Worm (Caenorhabditis elegans) whole organism, L1 larva: Measurements from ENCODE around the gene bicd-1.

Source experiments
- C16A3.4 ChIP-seq: fragments of 150-350 bp; optimal IDR thresholded peaks from 2 replicates; lab custom pipeline; 2014; ENCODE audit warnings: missing biosample characterization, missing genetic modification characterization
- C34B4.2 ChIP-seq: sonication (generic microtip); optimal IDR thresholded peaks from 2 replicates; lab custom pipeline; 2017; ENCODE audit warnings: mild to moderate bottlenecking, missing genetic modification characterization, missing compliant biosample characterization
- aha-1 ChIP-seq: fragments of 150-350 bp; optimal IDR thresholded peaks from 2 replicates; lab custom pipeline; 2014; ENCODE audit warnings: missing biosample characterization, missing genetic modification characterization
- aly-2 ChIP-seq: fragments of 150-350 bp; optimal IDR thresholded peaks from 2 replicates; lab custom pipeline; 2014; ENCODE audit warnings: missing biosample characterization, missing genetic modification characterization
- ama-1 ChIP-seq: fragments of 150-350 bp; optimal IDR thresholded peaks from 2 replicates; lab custom pipeline; 2014
- blmp-1 ChIP-seq: fragments of 150-350 bp; optimal IDR thresholded peaks from 2 replicates; lab custom pipeline; 2014; ENCODE audit warnings: missing biosample characterization, missing genetic modification characterization
- ceh-63 ChIP-seq: fragments of 200-800 bp; sonication (Bioruptor generic); optimal IDR thresholded peaks from 2 replicates; lab custom pipeline; 2018; ENCODE audit warnings: mild to moderate bottlenecking, missing genetic modification characterization, missing compliant biosample characterization
- ceh-8 ChIP-seq: fragments of 200-800 bp; sonication (Bioruptor generic); optimal IDR thresholded peaks from 2 replicates; lab custom pipeline; 2018; ENCODE audit warnings: mild to moderate bottlenecking, missing genetic modification characterization, moderate library complexity, missing compliant biosample characterization
- ceh-88 ChIP-seq: fragments of 200-800 bp; sonication (Bioruptor generic); IDR thresholded peaks from 2 replicates; pipeline ENCODE4 v1.3.6; 2022; ENCODE audit warnings: missing genetic modification characterization, missing compliant biosample characterization
- dsc-1 ChIP-seq: sonication (generic microtip); optimal IDR thresholded peaks from 2 replicates; lab custom pipeline; 2016; ENCODE audit warnings: mild to moderate bottlenecking, missing genetic modification characterization, missing compliant biosample characterization
- efl-3 ChIP-seq: fragments of 200-800 bp; sonication (Bioruptor generic); optimal IDR thresholded peaks from 2 replicates; lab custom pipeline; 2018; ENCODE audit warnings: mild to moderate bottlenecking, missing genetic modification characterization, missing compliant biosample characterization
- egl-13 ChIP-seq: sonication (generic microtip); optimal IDR thresholded peaks from 2 replicates; lab custom pipeline; 2016; ENCODE audit warnings: missing genotype, missing genetic modification reagents, missing genetic modification characterization, missing compliant biosample characterization
- elt-2 ChIP-seq: sonication (generic microtip); optimal IDR thresholded peaks from 2 replicates; lab custom pipeline; 2016; ENCODE audit warnings: missing genetic modification characterization, mild to moderate bottlenecking, inconsistent platforms, missing compliant biosample characterization, missing genetic modification reagents
- elt-3 ChIP-seq, 6 experiments: fragments of 150-350 bp in 1 of 6; sonication (generic microtip); optimal IDR thresholded peaks; 2 replicates each; lab custom pipeline; 2017 to 2018; ENCODE audit warnings: missing biosample characterization in 6 of 6, missing genetic modification characterization in 6 of 6, inconsistent platforms in 1 of 6
- ets-5 ChIP-seq: fragments of 200-800 bp; sonication (Bioruptor generic); IDR thresholded peaks from 2 replicates; pipeline ENCODE4 v1.3.6; 2022; ENCODE audit warnings: missing genetic modification characterization, missing compliant biosample characterization
- fkh-10 ChIP-seq: sonication (generic microtip); optimal IDR thresholded peaks from 2 replicates; lab custom pipeline; 2017; ENCODE audit warnings: missing biosample characterization, missing genetic modification reagents, missing genetic modification characterization
- fkh-8 ChIP-seq: sonication (generic microtip); optimal IDR thresholded peaks from 2 replicates; lab custom pipeline; 2016; ENCODE audit warnings: mild to moderate bottlenecking, missing genetic modification characterization, missing compliant biosample characterization
- fos-1 ChIP-seq: fragments of 150-350 bp; optimal IDR thresholded peaks from 2 replicates; lab custom pipeline; 2014; ENCODE audit warnings: missing biosample characterization, missing genetic modification characterization
- grh-1 ChIP-seq: fragments of 200-800 bp; sonication (Bioruptor generic); IDR thresholded peaks from 2 replicates; pipeline ENCODE4 v1.3.6; 2022; ENCODE audit warnings: missing genetic modification reagents, missing genetic modification characterization, missing compliant biosample characterization
- hlh-4 ChIP-seq: sonication (generic microtip); optimal IDR thresholded peaks from 2 replicates; lab custom pipeline; 2016; ENCODE audit warnings: mild to moderate bottlenecking, missing genetic modification characterization, missing compliant biosample characterization
- hpl-2 ChIP-seq: fragments of 150-350 bp; optimal IDR thresholded peaks from 2 replicates; lab custom pipeline; 2014; ENCODE audit warnings: missing biosample characterization, missing genetic modification reagents, missing genetic modification characterization
- irx-1 ChIP-seq: sonication (generic microtip); optimal IDR thresholded peaks from 2 replicates; lab custom pipeline; 2016; ENCODE audit warnings: missing genetic modification characterization, missing compliant biosample characterization
- isw-1 ChIP-seq: fragments of 200-800 bp; sonication (Bioruptor generic); IDR thresholded peaks from 2 replicates; pipeline ENCODE4 v1.3.6; 2022; ENCODE audit warnings: missing genetic modification characterization, missing compliant biosample characterization
- lin-13 ChIP-seq: fragments of 150-350 bp; optimal IDR thresholded peaks from 2 replicates; lab custom pipeline; 2014; ENCODE audit warnings: missing biosample characterization, missing genetic modification reagents, missing genetic modification characterization
- lin-14 ChIP-seq: fragments of 200-800 bp; sonication (Bioruptor generic); optimal IDR thresholded peaks from 2 replicates; lab custom pipeline; 2018; ENCODE audit warnings: mild to moderate bottlenecking, missing genetic modification characterization, moderate library complexity, missing compliant biosample characterization
- lin-15B ChIP-seq: fragments of 150-350 bp; sonication (generic microtip); optimal IDR thresholded peaks from 3 replicates; lab custom pipeline; 2014; ENCODE audit warnings: missing biosample characterization, missing genetic modification characterization
- lin-35 ChIP-seq, 2 experiments: fragments of 150-350 bp; optimal IDR thresholded peaks; 2 replicates each; lab custom pipeline; 2014; ENCODE audit warnings: missing biosample characterization in 2 of 2, missing genetic modification characterization in 2 of 2, missing genetic modification reagents in 2 of 2
- lin-39 ChIP-seq: fragments of 150-350 bp; optimal IDR thresholded peaks from 2 replicates; lab custom pipeline; 2014; ENCODE audit warnings: missing biosample characterization, missing genetic modification reagents, missing genetic modification characterization
- lsy-2 ChIP-seq, 2 experiments: fragments of 150-350 bp; optimal IDR thresholded peaks; 2 replicates each; lab custom pipeline; 2014; ENCODE audit warnings: missing biosample characterization in 2 of 2, missing genetic modification characterization in 2 of 2
- mef-2 ChIP-seq: fragments of 150-350 bp; optimal IDR thresholded peaks from 2 replicates; lab custom pipeline; 2014; ENCODE audit warnings: missing biosample characterization, missing genetic modification characterization
- mep-1 ChIP-seq: fragments of 150-350 bp; optimal IDR thresholded peaks from 2 replicates; lab custom pipeline; 2014; ENCODE audit warnings: missing biosample characterization, missing genetic modification characterization
- nhr-11 ChIP-seq: fragments of 150-350 bp; optimal IDR thresholded peaks from 2 replicates; lab custom pipeline; 2014; ENCODE audit warnings: missing biosample characterization, missing genetic modification characterization
- nhr-12 ChIP-seq: sonication (generic microtip); optimal IDR thresholded peaks from 2 replicates; lab custom pipeline; 2017; ENCODE audit warnings: missing biosample characterization, missing genetic modification characterization
- nhr-19 ChIP-seq: fragments of 200-800 bp; sonication (Bioruptor generic); conservative IDR thresholded peaks from 2 replicates; pipeline ENCODE4 v1.3.6; 2022; ENCODE audit warnings: missing genetic modification characterization, missing compliant biosample characterization
- nhr-20 ChIP-seq: sonication (generic microtip); optimal IDR thresholded peaks from 2 replicates; lab custom pipeline; 2016; ENCODE audit warnings: mild to moderate bottlenecking, missing genetic modification characterization, missing compliant biosample characterization
- nhr-237 ChIP-seq: fragments of 150-350 bp; optimal IDR thresholded peaks from 2 replicates; lab custom pipeline; 2014; ENCODE audit warnings: missing biosample characterization, missing genetic modification characterization
- nhr-77 ChIP-seq: fragments of 150-350 bp; optimal IDR thresholded peaks from 2 replicates; lab custom pipeline; 2014; ENCODE audit warnings: missing biosample characterization, missing genetic modification characterization
- nhr-84 ChIP-seq: sonication (generic microtip); optimal IDR thresholded peaks from 2 replicates; lab custom pipeline; 2017; ENCODE audit warnings: missing biosample characterization, missing genetic modification characterization
- nhr-85 ChIP-seq: sonication (generic microtip); peaks from one replicate; lab custom pipeline; 2016; ENCODE audit warnings: missing genetic modification characterization, inconsistent platforms, missing compliant biosample characterization
- nhr-90 ChIP-seq: sonication (generic microtip); optimal IDR thresholded peaks from 2 replicates; lab custom pipeline; 2016; ENCODE audit warnings: mild to moderate bottlenecking, missing genetic modification characterization, missing compliant biosample characterization; ENCODE audit not compliant: poor library complexity
- pax-3 ChIP-seq: fragments of 200-800 bp; sonication (Bioruptor generic); optimal IDR thresholded peaks from 2 replicates; lab custom pipeline; 2018; ENCODE audit warnings: mild to moderate bottlenecking, missing genetic modification characterization, moderate library complexity, missing compliant biosample characterization
- pqm-1 ChIP-seq: sonication (generic microtip); optimal IDR thresholded peaks from 3 replicates; lab custom pipeline; 2017; ENCODE audit warnings: missing biosample characterization, missing genetic modification characterization
- skn-1 ChIP-seq: fragments of 150-350 bp; optimal IDR thresholded peaks from 2 replicates; lab custom pipeline; 2014; ENCODE audit warnings: missing biosample characterization, missing genetic modification characterization
- sox-4 ChIP-seq: sonication (generic microtip); optimal IDR thresholded peaks from 2 replicates; lab custom pipeline; 2016; ENCODE audit warnings: missing genetic modification characterization, missing compliant biosample characterization
- sptf-1 ChIP-seq: fragments of 150-350 bp; optimal IDR thresholded peaks from 2 replicates; lab custom pipeline; 2014; ENCODE audit warnings: missing biosample characterization, missing genetic modification characterization
- sup-37 ChIP-seq: fragments of 200-800 bp; sonication (Bioruptor generic); optimal IDR thresholded peaks from 2 replicates; lab custom pipeline; 2018; ENCODE audit warnings: mild to moderate bottlenecking, missing genetic modification characterization, missing compliant biosample characterization
- unc-130 ChIP-seq: fragments of 150-350 bp; optimal IDR thresholded peaks from 2 replicates; lab custom pipeline; 2017; ENCODE audit warnings: missing biosample characterization, missing genetic modification characterization, inconsistent platforms
- unc-30 ChIP-seq: sonication (generic microtip); optimal IDR thresholded peaks from 2 replicates; lab custom pipeline; 2017; ENCODE audit warnings: missing biosample characterization, missing genetic modification characterization
- unc-86 ChIP-seq: sonication (generic microtip); optimal IDR thresholded peaks from 2 replicates; lab custom pipeline; 2016; ENCODE audit warnings: missing genetic modification characterization, missing compliant biosample characterization
- vab-15 ChIP-seq: sonication (generic microtip); optimal IDR thresholded peaks from 2 replicates; lab custom pipeline; 2017; ENCODE audit warnings: missing genotype, mild to moderate bottlenecking, missing genetic modification characterization, missing compliant biosample characterization
- zag-1 ChIP-seq: fragments of 150-350 bp; optimal IDR thresholded peaks from 2 replicates; lab custom pipeline; 2014; ENCODE audit warnings: missing biosample characterization, missing genetic modification characterization
- zip-4 ChIP-seq: fragments of 200-800 bp; sonication (Bioruptor generic); optimal IDR thresholded peaks from 2 replicates; lab custom pipeline; 2018; ENCODE audit warnings: mild to moderate bottlenecking, missing genetic modification characterization, moderate library complexity, missing compliant biosample characterization
- ztf-11 ChIP-seq, 2 experiments: sonication (generic microtip); optimal IDR thresholded peaks; 2 replicates each; lab custom pipeline; 2016 to 2017; ENCODE audit warnings: missing genetic modification characterization in 2 of 2, missing biosample characterization in 1 of 2, missing compliant biosample characterization in 1 of 2

Gene bicd-1

ce11 chrIV:6556624-6557368, 15.3 kb downstream of the bicd-1 start, which contains the start of gene try-3:
Gene try-3 (plus strand): TSS chrIV:6557155.
- TF ChIP-seq sox-4 (tag; lab: Kevin White, UChicago) (no peak), nhr-19 (GFP tag; lab: Robert Waterston, UW) (peak; percentile 60), nhr-85 (tag; lab: Kevin White, UChicago) (peak; percentile 68), nhr-12 (tag; lab: Kevin White, UChicago) (no peak), blmp-1 (no peak), mep-1 (tag; lab: Kevin White, UChicago) (peak; percentile 63), pqm-1 (tag; lab: Kevin White, UChicago) (no peak), aly-2 (no peak), hpl-2 (no peak), C16A3.4 (tag; lab: Kevin White, UChicago) (peak; percentile 65), sup-37 (GFP tag; lab: Kevin White, UChicago) (no peak), dsc-1 (tag; lab: Kevin White, UChicago) (peak; percentile 69), irx-1 (tag; lab: Kevin White, UChicago) (peak; percentile 35), pax-3 (tag; lab: Kevin White, UChicago) (peak; percentile 52), elt-3 (tag; optimal IDR thresholded peaks at IDR 0.05; lab: Kevin White, UChicago) (peak in 3 of 6 experiments; percentile 6 to 30 (median 13)), nhr-84 (tag; lab: Kevin White, UChicago) (no peak), ceh-8 (GFP tag; lab: Kevin White, UChicago) (peak; percentile 55), grh-1 (GFP tag; lab: Robert Waterston, UW) (peak; percentile 52), ceh-88 (GFP tag; lab: Robert Waterston, UW) (peak; percentile 53; the same call in 1 of the 2 replicates), lin-39 (tag; lab: Kevin White, UChicago) (no peak), nhr-237 (tag; lab: Kevin White, UChicago) (peak; percentile 22), nhr-11 (no peak), lin-35 (GFP tag; optimal IDR thresholded peaks at IDR 0.05; lab: Kevin White, UChicago) (peak; percentile 75 to 78), C34B4.2 (tag; lab: Kevin White, UChicago) (no peak), unc-30 (tag; lab: Kevin White, UChicago) (no peak), mef-2 (no peak), skn-1 (tag; lab: Kevin White, UChicago) (peak; percentile 72), nhr-20 (tag; lab: Kevin White, UChicago) (peak; percentile 79), zag-1 (tag; lab: Kevin White, UChicago) (no peak), unc-130 (tag; lab: Kevin White, UChicago) (peak; percentile 51), efl-3 (no peak), lsy-2 (tag; optimal IDR thresholded peaks at IDR 0.05; lab: Kevin White, UChicago) (peak; percentile 60 to 72), fos-1 (tag; lab: Kevin White, UChicago) (no peak), aha-1 (tag; lab: Kevin White, UChicago) (no peak), lin-15B (tag; lab: Kevin White, UChicago) (peak; percentile 29), lin-13 (peak; percentile 73), hlh-4 (tag; lab: Kevin White, UChicago) (no peak), fkh-8 (peak; percentile 82), ama-1 (no peak), nhr-90 (tag; lab: Kevin White, UChicago) (peak; percentile 59), isw-1 (GFP tag; lab: Robert Waterston, UW) (peak; percentile 30), nhr-77 (tag; lab: Kevin White, UChicago) (peak; percentile 62), ets-5 (GFP tag; lab: Robert Waterston, UW) (no peak), egl-13 (tag; lab: Kevin White, UChicago) (peak; percentile 66), vab-15 (tag; lab: Kevin White, UChicago) (no peak), ztf-11 (tag; optimal IDR thresholded peaks at IDR 0.05; lab: Kevin White, UChicago) (peak in 1 of 2 experiments; percentile 31), fkh-10 (GFP tag; lab: Kevin White, UChicago) (peak; percentile 43), zip-4 (GFP tag; lab: Kevin White, UChicago) (peak; percentile 6), sptf-1 (tag; lab: Kevin White, UChicago) (no peak), elt-2 (tag; lab: Kevin White, UChicago) (peak; percentile 5), unc-86 (peak; percentile 50), ceh-63 (no peak), lin-14 (peak; percentile 78)
